Fruit fly (Drosophila melanogaster) whole organism, prepupa: Measurements from ENCODE around the gene fh.

Experiments
- Blimp-1 ChIP-seq: fragments of 200-800 bp; sonication (Bioruptor generic); optimal IDR thresholded peaks from 3 replicates; lab custom pipeline; 2017; ENCODE audit warnings: missing biosample characterization, missing genetic modification characterization, mild to moderate bottlenecking, moderate library complexity, missing genetic modification reagents
- CG10631 ChIP-seq: fragments of 200-800 bp; sonication (Bioruptor generic); optimal IDR thresholded peaks from 2 replicates; lab custom pipeline; 2016; ENCODE audit warnings: missing biosample characterization, missing genetic modification characterization
- CG11294 ChIP-seq: fragments of 200-800 bp; sonication (Bioruptor generic); IDR thresholded peaks from 2 replicates; pipeline ENCODE4 v1.3.6; 2022; ENCODE audit warnings: missing biosample characterization, missing genetic modification characterization
- CG11762 ChIP-seq: fragments of 200-800 bp; sonication (Bioruptor generic); optimal IDR thresholded peaks from 3 replicates; lab custom pipeline; 2016; ENCODE audit warnings: missing biosample characterization, missing genetic modification characterization; ENCODE audit not compliant: insufficient read depth
- CG11902 ChIP-seq: fragments of 200-800 bp; sonication (Bioruptor generic); optimal IDR thresholded peaks from 3 replicates; lab custom pipeline; 2016; ENCODE audit warnings: missing biosample characterization, missing genetic modification characterization
- CG1621 ChIP-seq: fragments of 200-800 bp; sonication (Bioruptor generic); optimal IDR thresholded peaks from 3 replicates; lab custom pipeline; 2018; ENCODE audit warnings: missing biosample characterization, mild to moderate bottlenecking, missing genetic modification characterization
- CG3032 ChIP-seq: fragments of 200-800 bp; optimal IDR thresholded peaks from 2 replicates; lab custom pipeline; 2019; ENCODE audit warnings: missing biosample characterization, mild to moderate bottlenecking, missing genetic modification characterization, moderate library complexity
- CG31627 ChIP-seq: fragments of 200-800 bp; sonication (Bioruptor generic); optimal IDR thresholded peaks from 3 replicates; lab custom pipeline; 2016; ENCODE audit warnings: missing biosample characterization, missing genetic modification characterization
- CG32006 ChIP-seq: fragments of 200-800 bp; sonication (Bioruptor generic); optimal IDR thresholded peaks from 3 replicates; lab custom pipeline; 2017; ENCODE audit warnings: missing biosample characterization, mild to moderate bottlenecking, missing genetic modification characterization
- CG34406 ChIP-seq: fragments of 200-800 bp; sonication (Bioruptor generic); optimal IDR thresholded peaks from 3 replicates; lab custom pipeline; 2016; ENCODE audit warnings: missing biosample characterization, missing genetic modification characterization
- CG3919 ChIP-seq: fragments of 200-800 bp; sonication (Bioruptor generic); optimal IDR thresholded peaks from 3 replicates; lab custom pipeline; 2016; ENCODE audit warnings: missing biosample characterization, missing genetic modification characterization
- CG4318 ChIP-seq: fragments of 200-800 bp; sonication (Bioruptor generic); optimal IDR thresholded peaks from 3 replicates; lab custom pipeline; 2017; ENCODE audit warnings: missing biosample characterization, mild to moderate bottlenecking, missing genetic modification characterization
- CG6163 ChIP-seq: fragments of 200-800 bp; sonication (Bioruptor generic); IDR thresholded peaks from 3 replicates; pipeline ENCODE4 v1.3.6; 2022; ENCODE audit warnings: missing biosample characterization, missing genetic modification characterization
- CG6792 ChIP-seq: fragments of 200-800 bp; sonication (Bioruptor generic); optimal IDR thresholded peaks from 3 replicates; lab custom pipeline; 2016; ENCODE audit warnings: missing biosample characterization, missing genetic modification characterization
- CG6808 ChIP-seq: fragments of 200-800 bp; sonication (Bioruptor generic); optimal IDR thresholded peaks from 3 replicates; lab custom pipeline; 2017; ENCODE audit warnings: missing biosample characterization, missing genetic modification characterization, mild to moderate bottlenecking, moderate library complexity, missing genetic modification reagents
- CG6854 ChIP-seq: fragments of 200-800 bp; sonication (Bioruptor generic); optimal IDR thresholded peaks from 2 replicates; lab custom pipeline; 2017; ENCODE audit warnings: missing biosample characterization, mild to moderate bottlenecking, missing genetic modification characterization
- CG7368 ChIP-seq: fragments of 200-800 bp; sonication (Bioruptor generic); optimal IDR thresholded peaks from 3 replicates; lab custom pipeline; 2016; ENCODE audit warnings: missing biosample characterization, missing genetic modification characterization
- CG8119 ChIP-seq: fragments of 200-800 bp; sonication (Bioruptor generic); IDR thresholded peaks from 3 replicates; pipeline ENCODE4 v1.3.6; 2022; ENCODE audit warnings: missing biosample characterization, missing genetic modification characterization
- CG8632 ChIP-seq: fragments of 200-800 bp; sonication (Bioruptor generic); optimal IDR thresholded peaks from 3 replicates; lab custom pipeline; 2016; ENCODE audit warnings: missing biosample characterization, missing genetic modification characterization
- CG9139 ChIP-seq: fragments of 200-800 bp; sonication (Bioruptor generic); optimal IDR thresholded peaks from 3 replicates; lab custom pipeline; 2017; ENCODE audit warnings: missing biosample characterization, mild to moderate bottlenecking, missing genetic modification characterization
- Eip75B ChIP-seq: fragments of 200-800 bp; sonication (Bioruptor generic); optimal IDR thresholded peaks from 3 replicates; lab custom pipeline; 2016; ENCODE audit warnings: missing biosample characterization, missing genetic modification characterization
- Eip78C ChIP-seq: fragments of 200-800 bp; sonication (Bioruptor generic); peaks from one replicate; lab custom pipeline; 2016; ENCODE audit warnings: missing biosample characterization, missing genetic modification characterization
- Eip93F ChIP-seq: fragments of 200-800 bp; sonication (Bioruptor generic); optimal IDR thresholded peaks from 2 replicates; lab custom pipeline; 2016; ENCODE audit warnings: missing biosample characterization, mild to moderate bottlenecking, missing genetic modification characterization
- Ets21C ChIP-seq: fragments of 200-800 bp; sonication (Bioruptor generic); optimal IDR thresholded peaks from 3 replicates; lab custom pipeline; 2016; ENCODE audit warnings: missing biosample characterization, missing genetic modification characterization
- Ets96B ChIP-seq: fragments of 200-800 bp; optimal IDR thresholded peaks from 2 replicates; lab custom pipeline; 2019; ENCODE audit warnings: missing biosample characterization, mild to moderate bottlenecking, missing genetic modification characterization, moderate library complexity
- Gug ChIP-seq: fragments of 200-800 bp; sonication (Bioruptor generic); IDR thresholded peaks from 2 replicates; pipeline ENCODE4 v1.3.6; 2022; ENCODE audit warnings: missing biosample characterization, missing genetic modification characterization
- Hr38 ChIP-seq: sonication (Bioruptor generic); optimal IDR thresholded peaks from 2 replicates; lab custom pipeline; 2016; ENCODE audit warnings: missing biosample characterization, missing genetic modification characterization
- Lpt ChIP-seq: fragments of 200-800 bp; sonication (Bioruptor generic); optimal IDR thresholded peaks from 3 replicates; lab custom pipeline; 2016; ENCODE audit warnings: missing biosample characterization, missing genetic modification characterization
- Met ChIP-seq: fragments of 200-800 bp; sonication (Bioruptor generic); optimal IDR thresholded peaks from 3 replicates; lab custom pipeline; 2016; ENCODE audit warnings: missing biosample characterization, missing genetic modification characterization
- Smox ChIP-seq: fragments of 200-800 bp; sonication (Bioruptor generic); optimal IDR thresholded peaks from 3 replicates; lab custom pipeline; 2016; ENCODE audit warnings: missing biosample characterization, missing genetic modification characterization
- Sox102F ChIP-seq: fragments of 200-800 bp; sonication (Bioruptor generic); optimal IDR thresholded peaks from 2 replicates; lab custom pipeline; 2016; ENCODE audit warnings: missing biosample characterization, mild to moderate bottlenecking, missing genetic modification characterization
- Sox14 ChIP-seq: fragments of 200-800 bp; sonication (Bioruptor generic); optimal IDR thresholded peaks from 3 replicates; lab custom pipeline; 2016; ENCODE audit warnings: missing biosample characterization, missing genetic modification characterization
- Sox15 ChIP-seq: fragments of 200-800 bp; sonication (Bioruptor generic); optimal IDR thresholded peaks from 3 replicates; lab custom pipeline; 2016; ENCODE audit warnings: missing biosample characterization, missing genetic modification characterization
- cyc ChIP-seq: fragments of 200-800 bp; sonication (Bioruptor generic); optimal IDR thresholded peaks from 3 replicates; lab custom pipeline; 2016; ENCODE audit warnings: missing biosample characterization, missing genetic modification characterization
- dac ChIP-seq: fragments of 200-800 bp; sonication (Bioruptor generic); optimal IDR thresholded peaks from 2 replicates; lab custom pipeline; 2017; ENCODE audit warnings: missing biosample characterization, mild to moderate bottlenecking, missing genetic modification characterization
- dsx ChIP-seq: fragments of 200-800 bp; optimal IDR thresholded peaks from 3 replicates; lab custom pipeline; 2019; ENCODE audit warnings: missing biosample characterization, mild to moderate bottlenecking, missing genetic modification characterization, moderate library complexity; ENCODE audit not compliant: poor library complexity, severe bottlenecking
- esn ChIP-seq: fragments of 200-800 bp; sonication (Bioruptor generic); optimal IDR thresholded peaks from 2 replicates; lab custom pipeline; 2016; ENCODE audit warnings: missing biosample characterization, mild to moderate bottlenecking, missing genetic modification characterization, moderate library complexity
- fd85E ChIP-seq: fragments of 200-800 bp; sonication (Bioruptor generic); optimal IDR thresholded peaks from 3 replicates; lab custom pipeline; 2016; ENCODE audit warnings: missing biosample characterization, missing genetic modification characterization
- fkh ChIP-seq: fragments of 200-800 bp; sonication (Bioruptor generic); optimal IDR thresholded peaks from 3 replicates; lab custom pipeline; 2017; ENCODE audit warnings: missing biosample characterization, mild to moderate bottlenecking, missing genetic modification characterization, moderate library complexity
- lz ChIP-seq: fragments of 200-800 bp; sonication (Bioruptor generic); optimal IDR thresholded peaks from 3 replicates; lab custom pipeline; 2016; ENCODE audit warnings: missing biosample characterization, missing genetic modification characterization
- net ChIP-seq: fragments of 200-800 bp; sonication (Bioruptor generic); optimal IDR thresholded peaks from 3 replicates; lab custom pipeline; 2016; ENCODE audit warnings: missing biosample characterization, missing genetic modification characterization
- pdm3 ChIP-seq: fragments of 200-800 bp; sonication (Bioruptor generic); optimal IDR thresholded peaks from 3 replicates; lab custom pipeline; 2016; ENCODE audit warnings: missing biosample characterization, missing genetic modification characterization
- spab ChIP-seq: fragments of 200-800 bp; sonication (Bioruptor generic); optimal IDR thresholded peaks from 2 replicates; lab custom pipeline; 2017; ENCODE audit warnings: missing biosample characterization, mild to moderate bottlenecking, missing genetic modification characterization, missing genetic modification reagents
- ss ChIP-seq, 2 experiments: fragments of 200-800 bp; sonication (Bioruptor generic); optimal IDR thresholded peaks; 2 replicates in 1 of 2; 3 replicates in 1 of 2; lab custom pipeline; 2017 to 2018; ENCODE audit warnings: mild to moderate bottlenecking in 2 of 2, missing biosample characterization in 2 of 2, missing genetic modification characterization in 2 of 2, moderate library complexity in 1 of 2
- svp ChIP-seq: fragments of 200-800 bp; sonication (Bioruptor generic); peaks from one replicate; lab custom pipeline; 2016; ENCODE audit warnings: missing biosample characterization, missing genetic modification characterization
- topi ChIP-seq: fragments of 200-800 bp; sonication (Bioruptor generic); optimal IDR thresholded peaks from 3 replicates; lab custom pipeline; 2016; ENCODE audit warnings: missing biosample characterization, missing genetic modification characterization
- vri ChIP-seq: fragments of 200-800 bp; sonication (Bioruptor generic); optimal IDR thresholded peaks from 3 replicates; lab custom pipeline; 2016; ENCODE audit warnings: missing biosample characterization, mild to moderate bottlenecking, missing genetic modification characterization

Gene fh

dm6 chrX:9122492-9122891 lies 26.4 kb downstream of the fh start:
- no peak for TF ChIP-seq CG34406 (GFP tag; lab: Kevin White, UChicago)
- peak; percentile 54 for TF ChIP-seq Eip78C (GFP tag; lab: Kevin White, UChicago)
- peak in 1 of 2 experiments; percentile 19 for TF ChIP-seq ss (GFP tag; optimal IDR thresholded peaks at IDR 0.05; lab: Kevin White, UChicago)

dm6 chrX:9120828-9121754 lies 27.8 kb downstream of the fh start:
- peak; percentile 42 for TF ChIP-seq Ets96B (tag; lab: Kevin White, UChicago)
- peak; percentile 30; the same call in 1 of the 3 replicates for TF ChIP-seq CG8119 (GFP tag; lab: Robert Waterston, UW)
- TF ChIP-seq Eip75B (GFP tag; lab: Kevin White, UChicago): peak; percentile 34
- peak; percentile 18 for TF ChIP-seq spab (GFP tag; lab: Kevin White, UChicago)
- peak; percentile 9 for TF ChIP-seq CG6808 (GFP tag; lab: Kevin White, UChicago)
- TF ChIP-seq Smox (GFP tag; lab: Kevin White, UChicago): peak; percentile 38
- TF ChIP-seq net (GFP tag; lab: Kevin White, UChicago): no peak
- peak; percentile 27 for TF ChIP-seq CG32006 (GFP tag; lab: Kevin White, UChicago)
- peak; percentile 25 for TF ChIP-seq CG31627 (GFP tag; lab: Kevin White, UChicago)
- TF ChIP-seq CG6163 (GFP tag; lab: Robert Waterston, UW): peak; percentile 28; the same call in 1 of the 3 replicates
- no peak for TF ChIP-seq CG8632 (GFP tag; lab: Kevin White, UChicago)
- TF ChIP-seq cyc (GFP tag; lab: Kevin White, UChicago): peak; percentile 44
- TF ChIP-seq dac (GFP tag; lab: Kevin White, UChicago): no peak
- no peak for TF ChIP-seq CG9139 (GFP tag; lab: Kevin White, UChicago)
- TF ChIP-seq Lpt (GFP tag; lab: Kevin White, UChicago): no peak
- no peak for TF ChIP-seq Sox15 (GFP tag; lab: Kevin White, UChicago)
- peak; percentile 83 for TF ChIP-seq Eip78C (GFP tag; lab: Kevin White, UChicago)
- no peak for TF ChIP-seq Gug (GFP tag; lab: Robert Waterston, UW)
- TF ChIP-seq Blimp-1 (GFP tag; lab: Kevin White, UChicago): no peak
- TF ChIP-seq fd85E (GFP tag; lab: Kevin White, UChicago): no peak
- no peak for TF ChIP-seq CG7368 (GFP tag; lab: Kevin White, UChicago)
- peak; percentile 31 for TF ChIP-seq CG10631
- TF ChIP-seq ss (GFP tag; optimal IDR thresholded peaks at IDR 0.05; lab: Kevin White, UChicago): no peak
- peak; percentile 8 for TF ChIP-seq CG34406 (GFP tag; lab: Kevin White, UChicago)
- TF ChIP-seq CG6792: peak; percentile 4
- TF ChIP-seq fkh (GFP tag; lab: Kevin White, UChicago): peak; percentile 26
- TF ChIP-seq Sox102F (GFP tag; lab: Kevin White, UChicago): peak; percentile 55
- TF ChIP-seq Ets21C: peak; percentile 26
- TF ChIP-seq CG11294 (GFP tag; lab: Robert Waterston, UW): no peak
- peak; percentile 62 for TF ChIP-seq Met (GFP tag; lab: Kevin White, UChicago)
- peak; percentile 40 for TF ChIP-seq Sox14 (GFP tag; lab: Kevin White, UChicago)
- TF ChIP-seq CG4318 (GFP tag; lab: Kevin White, UChicago): no peak
- peak; percentile 35 for TF ChIP-seq lz
- TF ChIP-seq CG1621 (tag; lab: Kevin White, UChicago): no peak
- TF ChIP-seq Eip93F (GFP tag; lab: Kevin White, UChicago): no peak
- TF ChIP-seq pdm3 (GFP tag; lab: Kevin White, UChicago): peak; percentile 34
- TF ChIP-seq topi (GFP tag; lab: Kevin White, UChicago): peak; percentile 56
- TF ChIP-seq esn: peak; percentile 44
- no peak for TF ChIP-seq Hr38
- no peak for TF ChIP-seq CG6854
- peak; percentile 33 for TF ChIP-seq vri
- TF ChIP-seq CG3919 (GFP tag; lab: Kevin White, UChicago): peak; percentile 28
- peak; percentile 80 for TF ChIP-seq svp (GFP tag; lab: Kevin White, UChicago)
- TF ChIP-seq CG11902: no peak
- TF ChIP-seq dsx (GFP tag; lab: Kevin White, UChicago): peak; percentile 9
- no peak for TF ChIP-seq CG11762
- TF ChIP-seq CG3032 (tag; lab: Kevin White, UChicago): no peak
